Fruit fly (Drosophila melanogaster): ENCODE results near the gene CG43445.

The CG43445 gene

dm6 chr3R:17943359-17944232 lies 32.4 kb downstream of the CG43445 start (continued):
- TF ChIP-seq CG12769 (tag; optimal IDR thresholded peaks at IDR 0.05) (peak; percentile 35), CG6689 (GFP tag; IDR thresholded peaks at IDR 0.05) (peak; percentile 51), nerfin-2 (GFP tag; IDR thresholded peaks at IDR 0.05; ENCODE audit: partially characterized antibody) (no peak), CG1792 (GFP tag; optimal IDR thresholded peaks at IDR 0.05) (no peak), lola (GFP tag; optimal IDR thresholded peaks at IDR 0.05) (peak in 1 of 3 experiments; percentile 62), Ada2b (GFP tag; IDR thresholded peaks at IDR 0.05) (no peak), Hr3 (GFP tag; optimal IDR thresholded peaks at IDR 0.05) (peak; percentile 46), scrt (GFP tag; optimal IDR thresholded peaks at IDR 0.05) (no peak), BtbVII (GFP tag; optimal IDR thresholded peaks at IDR 0.05) (peak; percentile 2), oc (tag; optimal IDR thresholded peaks at IDR 0.05) (no peak), gro (GFP tag; optimal IDR thresholded peaks at IDR 0.05) (peak; percentile 33), luna (GFP tag; optimal IDR thresholded peaks at IDR 0.05) (no peak), slbo (GFP tag; IDR thresholded peaks at IDR 0.05) (peak; percentile 24; the same call in 1 of the 2 replicates), nau (GFP tag; optimal IDR thresholded peaks at IDR 0.05) (no peak), CG17361 (GFP tag; IDR thresholded peaks at IDR 0.05) (peak; percentile 64), CG11696 (GFP tag; IDR thresholded peaks at IDR 0.05) (no peak), CG17359 (tag; optimal IDR thresholded peaks at IDR 0.05) (peak; percentile 46), CG10366 (GFP tag; IDR thresholded peaks at IDR 0.05) (peak; percentile 23; the same call in 1 of the 2 replicates), CG12155 (GFP tag; optimal IDR thresholded peaks at IDR 0.05) (peak; percentile 41), C15 (GFP tag; IDR thresholded peaks at IDR 0.05) (no peak), onecut (GFP tag; IDR thresholded peaks at IDR 0.05) (no peak; the same call in 1 of the 2 replicates), Mes4 (GFP tag; optimal IDR thresholded peaks at IDR 0.05) (peak; percentile 25), CG31224 (GFP tag; IDR thresholded peaks at IDR 0.05) (no peak), CG16815 (GFP tag; optimal IDR thresholded peaks at IDR 0.05) (peak; percentile 40), pnt (GFP tag; optimal IDR thresholded peaks at IDR 0.05) (peak; percentile 34), mld (GFP tag; IDR thresholded peaks at IDR 0.05; ENCODE audit: partially characterized antibody) (no peak), hth (optimal IDR thresholded peaks at IDR 0.05) (no peak), chm (GFP tag; IDR thresholded peaks at IDR 0.05) (peak; percentile 46; the same call in 1 of the 2 replicates), GATAe (GFP tag; conservative IDR thresholded peaks at IDR 0.05) (no peak), Eip74EF (GFP tag; optimal IDR thresholded peaks at IDR 0.05) (no peak), CG14050 (GFP tag; IDR thresholded peaks at IDR 0.05) (peak; percentile 33; the same call in 1 of the 3 replicates), CG14441 (GFP tag; IDR thresholded peaks at IDR 0.05) (0 out of 2 replicates have a peak, but pooled peaks have one; percentile 24), Awh (GFP tag; IDR thresholded peaks at IDR 0.05) (0 out of 2 replicates have a peak, but pooled peaks have one; percentile 16), Sox102F (GFP tag; optimal IDR thresholded peaks at IDR 0.05) (peak; percentile 59), tin (GFP tag; optimal IDR thresholded peaks at IDR 0.05) (peak; percentile 40), lilli (GFP tag; optimal IDR thresholded peaks at IDR 0.05) (peak; percentile 60), CG12071 (GFP tag; optimal IDR thresholded peaks at IDR 0.05) (no peak), dmrt11E (tag; optimal IDR thresholded peaks at IDR 0.05) (peak; percentile 77), bowl (GFP tag; IDR thresholded peaks at IDR 0.05) (no peak), MBD-R2 (GFP tag; IDR thresholded peaks at IDR 0.05) (no peak), eve (GFP tag; optimal IDR thresholded peaks at IDR 0.05) (peak in 1 of 2 experiments; percentile 88), grn (GFP tag; optimal IDR thresholded peaks at IDR 0.05) (no peak), dati (GFP tag; IDR thresholded peaks at IDR 0.05) (no peak), CG17912 (GFP tag; optimal IDR thresholded peaks at IDR 0.05) (no peak), toy (GFP tag; IDR thresholded peaks at IDR 0.05) (no peak), CG4617 (GFP tag; optimal IDR thresholded peaks at IDR 0.05; ENCODE audit: borderline replicate concordance) (no peak), CG4328 (GFP tag; optimal IDR thresholded peaks at IDR 0.05) (no peak), CG6272 (GFP tag; IDR thresholded peaks at IDR 0.05) (0 out of 2 replicates have a peak, but pooled peaks have one; percentile 5), kni (GFP tag; optimal IDR thresholded peaks at IDR 0.05) (no peak)

Data from whole organism, embryonic.